Fruit fly (Drosophila melanogaster): ENCODE data around the gene hzg.

The hzg gene

DNA sequence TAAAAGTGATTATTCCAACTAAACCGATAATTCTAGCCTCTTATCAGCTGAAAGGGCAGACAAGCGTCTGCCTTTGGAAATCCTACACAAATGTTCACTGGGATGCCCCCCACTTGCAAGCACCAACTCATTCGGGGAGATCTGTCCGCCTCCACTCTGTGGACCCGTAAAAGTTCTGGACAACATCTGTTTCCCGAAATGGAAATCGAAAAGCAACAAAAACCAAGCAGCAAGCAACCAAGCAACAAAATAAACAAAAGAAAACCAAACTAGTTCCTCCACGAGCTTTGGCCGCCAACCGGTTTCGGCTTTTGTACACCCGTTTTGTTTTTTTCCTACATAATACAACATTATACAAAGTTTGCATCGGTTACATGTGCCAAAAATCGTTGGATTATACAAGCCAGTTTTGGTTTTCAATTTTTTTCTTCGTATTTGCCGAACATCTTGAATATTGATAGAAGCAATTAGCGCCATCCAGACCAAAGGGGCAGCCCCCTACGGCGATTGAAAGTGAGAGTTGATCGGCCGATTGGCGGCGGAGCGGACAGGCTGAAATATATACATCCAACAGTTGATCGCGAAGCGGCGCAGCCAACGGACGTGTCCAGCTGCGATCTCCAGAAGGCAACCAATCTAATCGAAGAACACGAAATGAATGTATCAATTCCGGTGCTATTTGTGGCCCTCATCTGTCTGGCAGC is 45.8 kb downstream of the hzg start, which contains the start of gene CG17032:
TSS of gene CG17032 (plus strand) at position 232 of the 704 bp plus-strand sequence.
- TF ChIP-seq Sox102F (GFP tag; optimal IDR thresholded peaks at IDR 0.05) (peak; percentile 18), CG15336 (GFP tag; IDR thresholded peaks at IDR 0.05) (no peak; the same call in 1 of the 2 replicates), net (GFP tag; optimal IDR thresholded peaks at IDR 0.05) (peak; percentile 29), Eip93F (GFP tag; optimal IDR thresholded peaks at IDR 0.05) (no peak), spab (GFP tag; optimal IDR thresholded peaks at IDR 0.05) (no peak), CG1621 (tag; optimal IDR thresholded peaks at IDR 0.05) (peak; percentile 81), CG34406 (GFP tag; optimal IDR thresholded peaks at IDR 0.05) (no peak), CG10631 (GFP tag; optimal IDR thresholded peaks at IDR 0.05) (no peak), dsx (GFP tag; optimal IDR thresholded peaks at IDR 0.05; ENCODE audit: poor library complexity, severe bottlenecking) (peak; percentile 94), esn (GFP tag; optimal IDR thresholded peaks at IDR 0.05) (no peak), Blimp-1 (GFP tag; optimal IDR thresholded peaks at IDR 0.05) (peak; percentile 99), CG31627 (GFP tag; optimal IDR thresholded peaks at IDR 0.05) (no peak), Hr4 (GFP tag; optimal IDR thresholded peaks at IDR 0.05) (no peak), Hr38 (GFP tag; optimal IDR thresholded peaks at IDR 0.05) (no peak), Lpt (GFP tag; optimal IDR thresholded peaks at IDR 0.05) (peak; percentile 35), pdm3 (GFP tag; optimal IDR thresholded peaks at IDR 0.05) (no peak), fd59A (GFP tag; optimal IDR thresholded peaks at IDR 0.05) (no peak), OdsH (GFP tag; optimal IDR thresholded peaks at IDR 0.05) (no peak), Sox15 (GFP tag; optimal IDR thresholded peaks at IDR 0.05) (no peak), ss (GFP tag; optimal IDR thresholded peaks at IDR 0.05) (peak in 1 of 2 experiments; percentile 49), CG6854 (GFP tag; optimal IDR thresholded peaks at IDR 0.05) (peak; percentile 68), eg (GFP tag; IDR thresholded peaks at IDR 0.05) (0 out of 3 replicates have a peak, but pooled peaks have one; percentile 16), svp (GFP tag) (no peak), CG6792 (GFP tag; optimal IDR thresholded peaks at IDR 0.05) (no peak), Eip78C (GFP tag) (peak; percentile 83), CG11762 (GFP tag; optimal IDR thresholded peaks at IDR 0.05; ENCODE audit: insufficient read depth) (no peak), Sox14 (GFP tag; optimal IDR thresholded peaks at IDR 0.05) (no peak), Gug (GFP tag; IDR thresholded peaks at IDR 0.05) (no peak)

- TF ChIP-seq CG1621 (tag; optimal IDR thresholded peaks at IDR 0.05) (peak; percentile 16), fd59A (GFP tag; optimal IDR thresholded peaks at IDR 0.05) (no peak), ss (GFP tag; optimal IDR thresholded peaks at IDR 0.05) (peak in 1 of 2 experiments; percentile 56), Ets96B (tag; optimal IDR thresholded peaks at IDR 0.05) (peak; percentile 24), CG16779 (tag; optimal IDR thresholded peaks at IDR 0.05) (no peak), CG8119 (GFP tag; IDR thresholded peaks at IDR 0.05) (no peak), acj6 (GFP tag; optimal IDR thresholded peaks at IDR 0.05) (peak; percentile 61), CG6854 (GFP tag; optimal IDR thresholded peaks at IDR 0.05) (peak; percentile 1), CG31627 (GFP tag; optimal IDR thresholded peaks at IDR 0.05) (peak; percentile 73), CG11294 (GFP tag; IDR thresholded peaks at IDR 0.05) (no peak), cyc (GFP tag; optimal IDR thresholded peaks at IDR 0.05) (peak; percentile 66), Hr38 (GFP tag; optimal IDR thresholded peaks at IDR 0.05) (no peak), Lpt (GFP tag; optimal IDR thresholded peaks at IDR 0.05) (peak; percentile 36), CG9139 (GFP tag; optimal IDR thresholded peaks at IDR 0.05) (no peak), pdm3 (GFP tag; optimal IDR thresholded peaks at IDR 0.05) (no peak), CG8632 (GFP tag; optimal IDR thresholded peaks at IDR 0.05) (peak; percentile 37), Met (GFP tag; optimal IDR thresholded peaks at IDR 0.05) (no peak), CG11762 (GFP tag; optimal IDR thresholded peaks at IDR 0.05; ENCODE audit: insufficient read depth) (peak; percentile 16), Hr39 (GFP tag; optimal IDR thresholded peaks at IDR 0.05) (no peak), Ets21C (GFP tag; optimal IDR thresholded peaks at IDR 0.05) (peak; percentile 54), CG32006 (GFP tag; optimal IDR thresholded peaks at IDR 0.05) (peak; percentile 46), Gug (GFP tag; IDR thresholded peaks at IDR 0.05) (no peak), CG4318 (GFP tag; optimal IDR thresholded peaks at IDR 0.05) (no peak), Smox (GFP tag; optimal IDR thresholded peaks at IDR 0.05) (peak; percentile 64), CG6808 (GFP tag; optimal IDR thresholded peaks at IDR 0.05) (peak; percentile 42), Sox14 (GFP tag; optimal IDR thresholded peaks at IDR 0.05) (peak; percentile 69), OdsH (GFP tag; optimal IDR thresholded peaks at IDR 0.05) (no peak), CG3919 (GFP tag; optimal IDR thresholded peaks at IDR 0.05) (peak; percentile 76), eg (GFP tag; IDR thresholded peaks at IDR 0.05) (peak; percentile 37; the same call in 1 of the 3 replicates), CG6792 (GFP tag; optimal IDR thresholded peaks at IDR 0.05) (peak; percentile 39), vri (GFP tag; optimal IDR thresholded peaks at IDR 0.05) (peak; percentile 71), Blimp-1 (GFP tag; optimal IDR thresholded peaks at IDR 0.05) (peak; percentile 4), Eip78C (GFP tag) (peak; percentile 76), svp (GFP tag) (peak; percentile 85), achi (GFP tag; optimal IDR thresholded peaks at IDR 0.05) (peak; percentile 42)
Observed at dm6 chr3L:15956448-15957010, 48.0 kb downstream of the hzg start, which contains the start of gene elgi. TSS of gene elgi (plus strand) at chr3L:15956550.

Data from whole organism, prepupa.